Worm (Caenorhabditis elegans): ENCODE results near the gene mua-3.
A peak's percentile ranks its signal among the peaks of the same experiment; 100 is the strongest.

mua-3 gene

DNA sequence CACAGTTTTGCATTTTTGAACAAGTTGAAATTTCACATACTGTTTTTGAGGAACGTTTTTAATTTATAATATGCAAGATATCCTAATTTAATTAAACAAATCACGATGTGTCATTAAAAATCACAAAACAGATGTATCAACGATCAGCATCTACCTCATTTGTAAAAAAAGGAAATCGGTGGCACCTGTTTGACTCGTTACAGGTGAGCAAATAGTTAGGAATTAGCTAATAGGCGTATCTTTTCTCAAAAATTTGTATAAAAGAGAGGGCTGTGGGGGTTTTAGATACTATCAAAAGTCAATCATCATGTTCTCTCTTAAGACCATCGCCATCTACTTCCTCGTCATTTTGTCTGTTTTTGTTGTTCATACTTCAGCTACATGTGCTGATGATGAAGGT is 38.6 kb downstream of the mua-3 start, which contains the start of gene T20G5.8:
Gene T20G5.8, plus strand, starts transcription at position 301 of the 400 bp plus-strand sequence.
- TF ChIP-seq fkh-6 (tag; optimal IDR thresholded peaks at IDR 0.05) (no peak), sdc-2 (tag; optimal IDR thresholded peaks at IDR 0.05) (no peak), npax-4 (tag; optimal IDR thresholded peaks at IDR 0.05) (no peak), unc-86 (tag; optimal IDR thresholded peaks at IDR 0.05) (no peak), elt-4 (tag; optimal IDR thresholded peaks at IDR 0.05) (no peak), ceh-24 (tag; optimal IDR thresholded peaks at IDR 0.05) (no peak), nfya-1 (tag; optimal IDR thresholded peaks at IDR 0.05) (no peak), ceh-14 (tag; optimal IDR thresholded peaks at IDR 0.05) (no peak), gmeb-2 (tag; optimal IDR thresholded peaks at IDR 0.05) (no peak), unc-42 (tag; optimal IDR thresholded peaks at IDR 0.05) (no peak), lim-6 (tag; optimal IDR thresholded peaks at IDR 0.05) (no peak)

DNA sequence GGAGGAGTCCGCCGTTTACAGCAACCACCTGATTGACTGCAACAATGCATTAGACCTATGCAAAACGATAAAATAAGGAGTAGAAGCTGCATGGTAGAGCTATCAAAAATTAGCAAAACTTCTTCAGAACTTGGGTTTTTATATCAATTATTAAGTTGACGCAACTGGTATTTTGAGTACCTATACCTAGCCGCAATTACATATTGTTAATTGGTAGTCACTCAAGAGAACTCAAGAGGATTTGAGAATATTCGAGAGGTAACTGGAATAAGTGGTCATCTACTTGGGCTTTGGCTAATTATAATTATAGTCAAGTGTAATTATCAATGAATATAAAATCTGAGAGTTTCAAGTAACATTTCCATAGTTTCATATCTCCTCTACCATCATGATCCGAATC is 40.7 kb downstream of the mua-3 start, which contains the start of the genes T20G5.13 and T20G5.12:
Gene T20G5.13, minus strand, starts transcription at position 101 of the 400 bp plus-strand sequence.
Gene T20G5.12, plus strand, starts transcription at position 370 of the 400 bp plus-strand sequence.
- TF ChIP-seq unc-55 (GFP tag; optimal IDR thresholded peaks at IDR 0.05) (no peak), ceh-48 (tag; optimal IDR thresholded peaks at IDR 0.05) (no peak), ets-4 (tag; optimal IDR thresholded peaks at IDR 0.05) (no peak), odd-2 (tag; optimal IDR thresholded peaks at IDR 0.05) (no peak), ceh-31 (tag; optimal IDR thresholded peaks at IDR 0.05) (no peak), eyg-1 (tag; optimal IDR thresholded peaks at IDR 0.05) (no peak), nhr-232 (tag; optimal IDR thresholded peaks at IDR 0.05) (no peak), nfya-1 (tag; optimal IDR thresholded peaks at IDR 0.05) (no peak), hlh-13 (GFP tag; optimal IDR thresholded peaks at IDR 0.05) (no peak), dve-1 (tag; optimal IDR thresholded peaks at IDR 0.05) (no peak), lin-11 (tag; optimal IDR thresholded peaks at IDR 0.05) (no peak)

DNA sequence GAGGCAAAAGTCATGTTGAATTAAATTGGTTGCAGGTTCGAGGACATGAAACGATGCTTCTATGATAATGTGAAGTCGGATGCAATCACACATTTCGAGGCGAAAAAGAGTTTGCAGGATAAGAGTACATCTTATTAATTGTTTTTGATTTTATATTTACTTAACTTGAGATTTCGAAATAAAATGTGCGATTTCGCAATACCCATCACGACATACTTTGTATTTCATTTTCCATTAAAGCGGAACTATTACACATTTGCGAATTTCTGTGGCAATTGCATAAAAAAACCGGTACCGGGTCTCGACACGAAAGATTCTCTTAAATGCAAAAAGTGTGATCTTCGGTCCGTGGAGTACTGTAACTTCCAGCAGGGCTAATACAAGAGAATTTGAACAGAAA is 41.9 kb downstream of the mua-3 start:
- TF ChIP-seq syd-9 (tag; optimal IDR thresholded peaks at IDR 0.05) (no peak), hlh-13 (GFP tag; optimal IDR thresholded peaks at IDR 0.05) (no peak), lin-11 (tag; optimal IDR thresholded peaks at IDR 0.05) (no peak), hlh-15 (tag; optimal IDR thresholded peaks at IDR 0.05) (no peak), hlh-6 (tag; optimal IDR thresholded peaks at IDR 0.05) (no peak), ceh-45 (GFP tag; IDR thresholded peaks at IDR 0.05) (no peak), eyg-1 (tag; optimal IDR thresholded peaks at IDR 0.05) (no peak), che-1 (tag; optimal IDR thresholded peaks at IDR 0.05) (no peak), ceh-22 (tag; optimal IDR thresholded peaks at IDR 0.05) (no peak), ceh-24 (tag; optimal IDR thresholded peaks at IDR 0.05) (no peak), ceh-18 (tag; optimal IDR thresholded peaks at IDR 0.05) (no peak), K09A11.1 (tag; optimal IDR thresholded peaks at IDR 0.05; ENCODE audit: insufficient read depth) (no peak), ceh-30 (tag; optimal IDR thresholded peaks at IDR 0.05) (no peak), ztf-16 (tag; optimal IDR thresholded peaks at IDR 0.05) (no peak), ceh-9 (tag; optimal IDR thresholded peaks at IDR 0.05) (no peak), pha-4 (tag; optimal IDR thresholded peaks at IDR 0.05) (no peak)

DNA sequence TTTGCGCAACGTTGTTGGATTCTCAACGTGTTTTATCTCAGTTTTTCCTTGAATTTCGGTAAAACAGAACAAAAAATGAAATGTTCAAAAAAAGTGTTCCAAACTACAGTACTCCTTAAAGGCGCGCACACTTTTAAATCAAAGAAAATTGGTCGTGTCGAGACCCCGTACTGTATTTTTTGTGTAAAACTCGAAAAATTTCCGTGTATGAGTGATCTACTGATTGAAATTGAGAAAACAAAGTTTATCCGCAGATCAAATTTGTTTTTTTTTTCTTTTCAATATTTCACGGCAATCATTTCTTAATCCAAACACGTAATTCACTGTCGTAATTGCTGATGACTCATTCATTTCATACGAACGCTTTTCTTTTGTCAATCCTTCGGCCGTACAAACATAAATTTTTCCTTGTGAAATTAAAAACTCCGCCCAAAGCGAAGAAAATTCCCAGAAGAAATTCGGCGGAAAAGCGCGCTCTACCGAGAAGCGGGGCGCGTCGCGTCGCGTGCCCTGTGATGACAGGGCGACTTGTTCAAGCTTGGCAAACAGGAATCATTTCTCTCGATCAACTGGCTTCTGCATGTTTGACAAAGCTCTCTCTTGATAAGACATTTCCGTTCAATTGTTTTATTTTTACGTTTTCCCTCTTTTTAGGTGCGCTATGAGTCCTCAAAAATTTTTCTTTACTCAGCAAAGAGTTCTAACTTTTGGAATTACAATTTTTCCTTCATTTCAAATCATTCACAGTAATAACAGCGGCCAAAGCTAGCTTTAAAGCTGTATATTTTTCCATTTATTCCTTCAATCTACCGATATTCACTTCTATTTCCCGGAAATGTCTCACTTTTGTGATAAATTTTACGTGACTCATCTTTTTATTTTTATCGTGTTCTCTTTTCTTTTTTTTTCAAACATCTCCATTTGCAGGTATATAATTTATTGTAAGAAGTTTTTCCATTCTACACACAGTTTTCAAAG is 42.7 kb downstream of the mua-3 start, which contains the start of gene chc-1:
Gene chc-1, plus strand, starts transcription at position 928 of the 978 bp plus-strand sequence.
- TF ChIP-seq ceh-18 (tag; optimal IDR thresholded peaks at IDR 0.05) (peak; percentile 1), K02D7.2 (tag; optimal IDR thresholded peaks at IDR 0.05) (no peak), ceh-9 (tag; optimal IDR thresholded peaks at IDR 0.05) (no peak), unc-42 (tag; optimal IDR thresholded peaks at IDR 0.05) (no peak), fkh-10 (GFP tag; optimal IDR thresholded peaks at IDR 0.05) (no peak), ceh-24 (tag; optimal IDR thresholded peaks at IDR 0.05) (no peak), tbx-7 (tag; optimal IDR thresholded peaks at IDR 0.05) (no peak), nfya-1 (tag; optimal IDR thresholded peaks at IDR 0.05) (peak; percentile 12), unc-55 (GFP tag; optimal IDR thresholded peaks at IDR 0.05) (peak; percentile 46), dve-1 (tag; optimal IDR thresholded peaks at IDR 0.05) (peak; percentile 37), dmd-4 (tag; optimal IDR thresholded peaks at IDR 0.05; ENCODE audit: borderline replicate concordance) (no peak), ceh-45 (GFP tag; IDR thresholded peaks at IDR 0.05) (no peak)
